Fruit fly (Drosophila melanogaster) Kc167 (cell line): ENCODE data around the gene CG9328.

Source experiments
- Myc ChIP-seq: fragments of >200 bp; optimal IDR thresholded peaks from 2 replicates; lab custom pipeline; 2017; ENCODE audit warnings: missing external identifiers
- Sin3A ChIP-seq: fragments of >200 bp; optimal IDR thresholded peaks from 2 replicates; lab custom pipeline; 2018; ENCODE audit warnings: missing external identifiers
- insv ChIP-seq: fragments of >200 bp; optimal IDR thresholded peaks from 3 replicates; lab custom pipeline; 2018; ENCODE audit warnings: missing external identifiers

DNA sequence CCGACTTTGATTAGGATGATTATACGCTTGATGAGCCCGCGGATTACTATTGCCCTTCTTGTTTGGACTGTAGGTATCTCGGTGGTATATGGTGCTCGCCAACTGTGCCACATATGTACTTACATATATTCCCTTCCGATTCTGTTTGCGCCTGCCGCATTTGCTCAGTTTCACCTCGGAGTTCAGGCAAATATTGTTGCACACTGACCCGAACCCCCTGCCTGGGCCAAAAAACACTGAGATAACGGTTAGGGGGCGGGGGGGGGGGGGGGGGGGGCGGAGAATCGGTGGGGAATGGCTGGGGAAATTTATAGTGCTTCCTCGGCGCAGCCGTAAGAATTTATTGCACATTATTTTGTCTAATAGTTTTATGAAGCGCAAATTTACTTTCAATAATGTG is 21.6 kb upstream of the CG9328 start:
- TF ChIP-seq Myc (no peak), Sin3A (no peak), insv (no peak)
